Fruit fly (Drosophila melanogaster) whole organism, embryonic: ENCODE data around the gene CG34242.

Source experiments
- B-H1 ChIP-seq: fragments of 200-800 bp; sonication (Bioruptor generic); IDR thresholded peaks from 3 replicates; pipeline ENCODE4 v1.3.6; 2022; ENCODE audit warnings: missing biosample characterization, missing genetic modification characterization
- BEAF-32 ChIP-seq: fragments of 200-800 bp; sonication (Bioruptor generic); optimal IDR thresholded peaks from 3 replicates; lab custom pipeline; 2017; ENCODE audit warnings: missing biosample characterization, missing genetic modification characterization, mild to moderate bottlenecking, moderate library complexity, missing genetic modification reagents
- CG10321 ChIP-seq: fragments of 200-800 bp; sonication (Bioruptor generic); IDR thresholded peaks from 2 replicates; pipeline ENCODE4 v1.3.6; 2022; ENCODE audit warnings: missing biosample characterization, missing genetic modification characterization
- CG10543 ChIP-seq: fragments of 200-800 bp; sonication (Bioruptor generic); optimal IDR thresholded peaks from 3 replicates; lab custom pipeline; 2017; ENCODE audit warnings: missing biosample characterization, mild to moderate bottlenecking, missing genetic modification characterization, moderate library complexity
- CG11085 ChIP-seq: fragments of 200-800 bp; sonication (Bioruptor generic); IDR thresholded peaks from 2 replicates; pipeline ENCODE4 v1.3.6; 2022; ENCODE audit warnings: missing biosample characterization, missing genetic modification characterization
- CG13296 ChIP-seq: fragments of 200-800 bp; sonication (Bioruptor generic); optimal IDR thresholded peaks from 3 replicates; lab custom pipeline; 2018; ENCODE audit warnings: missing biosample characterization, mild to moderate bottlenecking, missing genetic modification characterization
- CG13775 ChIP-seq: fragments of 200-800 bp; sonication (Bioruptor generic); optimal IDR thresholded peaks from 3 replicates; lab custom pipeline; 2017; ENCODE audit warnings: missing biosample characterization, mild to moderate bottlenecking, missing genetic modification characterization
- CG14441 ChIP-seq: fragments of 200-800 bp; sonication (Bioruptor generic); IDR thresholded peaks from 2 replicates; pipeline ENCODE4 v1.3.6; 2022; ENCODE audit warnings: missing biosample characterization, missing genetic modification characterization
- CG14667 ChIP-seq: fragments of 200-800 bp; sonication (Bioruptor generic); IDR thresholded peaks from 2 replicates; pipeline ENCODE4 v1.3.6; 2022; ENCODE audit warnings: missing biosample characterization, missing genetic modification characterization
- CG14860 ChIP-seq: fragments of 200-800 bp; sonication (Bioruptor generic); IDR thresholded peaks from 3 replicates; pipeline ENCODE4 v1.3.6; 2022; ENCODE audit warnings: missing biosample characterization, missing genetic modification characterization; ENCODE audit not compliant: partially characterized antibody
- CG17328 ChIP-seq: fragments of 200-800 bp; sonication (Bioruptor generic); IDR thresholded peaks from 2 replicates; pipeline ENCODE4 v1.3.6; 2022; ENCODE audit warnings: missing biosample characterization, missing genetic modification characterization
- CG17829 ChIP-seq: fragments of 200-800 bp; optimal IDR thresholded peaks from 2 replicates; lab custom pipeline; 2019; ENCODE audit warnings: missing biosample characterization, mild to moderate bottlenecking, missing genetic modification characterization, moderate library complexity
- CG18599 ChIP-seq: fragments of 200-800 bp; sonication (Bioruptor generic); optimal IDR thresholded peaks from 3 replicates; lab custom pipeline; 2017; ENCODE audit warnings: missing biosample characterization, missing genetic modification characterization, mild to moderate bottlenecking, moderate library complexity, missing genetic modification reagents
- CG34224 ChIP-seq: fragments of 200-800 bp; sonication (Bioruptor generic); IDR thresholded peaks from 3 replicates; pipeline ENCODE4 v1.3.6; 2022; ENCODE audit warnings: missing biosample characterization, missing genetic modification characterization; ENCODE audit not compliant: partially characterized antibody
- CG4424 ChIP-seq: fragments of 200-800 bp; sonication (Bioruptor generic); optimal IDR thresholded peaks from 3 replicates; lab custom pipeline; 2016; ENCODE audit warnings: missing biosample characterization, missing genetic modification characterization
- CG4707 ChIP-seq: fragments of 200-800 bp; sonication (Bioruptor generic); optimal IDR thresholded peaks from 2 replicates; lab custom pipeline; 2018; ENCODE audit warnings: missing biosample characterization, mild to moderate bottlenecking, missing genetic modification characterization, moderate library complexity
- CG8924 ChIP-seq: fragments of 200-800 bp; optimal IDR thresholded peaks from 3 replicates; lab custom pipeline; 2019; ENCODE audit warnings: missing biosample characterization, mild to moderate bottlenecking, missing genetic modification characterization, moderate library complexity
- E2f1 ChIP-seq: fragments of 200-800 bp; sonication (Bioruptor generic); IDR thresholded peaks from 2 replicates; pipeline ENCODE4 v1.3.6; 2022; ENCODE audit warnings: missing biosample characterization, missing genetic modification characterization
- GATAe ChIP-seq: fragments of 200-800 bp; sonication (Bioruptor generic); conservative IDR thresholded peaks from 2 replicates; pipeline ENCODE4 v1.3.6; 2022; ENCODE audit warnings: missing biosample characterization, missing genetic modification characterization
- Gug ChIP-seq: fragments of 200-800 bp; sonication (Bioruptor generic); IDR thresholded peaks from 4 replicates; pipeline ENCODE4 v1.3.6; 2022; ENCODE audit warnings: missing biosample characterization, missing genetic modification characterization
- HLH54F ChIP-seq: fragments of 200-800 bp; sonication (Bioruptor generic); optimal IDR thresholded peaks from 3 replicates; lab custom pipeline; 2016; ENCODE audit warnings: missing biosample characterization, missing genetic modification characterization
- Hsf ChIP-seq: fragments of 200-800 bp; sonication (Bioruptor generic); optimal IDR thresholded peaks from 3 replicates; lab custom pipeline; 2016; ENCODE audit warnings: missing biosample characterization, missing genetic modification characterization
- NFAT ChIP-seq: fragments of 200-800 bp; sonication (Bioruptor generic); IDR thresholded peaks from 2 replicates; pipeline ENCODE4 v1.3.6; 2022; ENCODE audit warnings: missing biosample characterization, missing genetic modification characterization
- Nf-YA ChIP-seq: fragments of 200-800 bp; sonication (Bioruptor generic); IDR thresholded peaks from 2 replicates; pipeline ENCODE4 v1.3.6; 2022; ENCODE audit warnings: missing biosample characterization, missing genetic modification characterization
- Nf-YB ChIP-seq: fragments of 200-800 bp; sonication (Bioruptor generic); optimal IDR thresholded peaks from 3 replicates; lab custom pipeline; 2019; ENCODE audit warnings: missing biosample characterization, mild to moderate bottlenecking, missing genetic modification characterization, moderate library complexity
- Rx ChIP-seq: fragments of 200-800 bp; sonication (Bioruptor generic); IDR thresholded peaks from 2 replicates; pipeline ENCODE4 v1.3.6; 2022; ENCODE audit warnings: missing biosample characterization, missing genetic modification characterization
- Xbp1 ChIP-seq: fragments of 200-800 bp; sonication (Bioruptor generic); optimal IDR thresholded peaks from 3 replicates; lab custom pipeline; 2016; ENCODE audit warnings: missing biosample characterization, mild to moderate bottlenecking, missing genetic modification characterization
- ara ChIP-seq: fragments of 200-800 bp; sonication (Bioruptor generic); IDR thresholded peaks from 2 replicates; pipeline ENCODE4 v1.3.6; 2022; ENCODE audit warnings: missing biosample characterization, missing genetic modification characterization
- bcd ChIP-seq: fragments of 200-800 bp; sonication (Bioruptor generic); optimal IDR thresholded peaks from 2 replicates; lab custom pipeline; 2017; ENCODE audit warnings: missing biosample characterization, mild to moderate bottlenecking, missing genetic modification characterization
- btn ChIP-seq: fragments of 200-800 bp; sonication (Bioruptor generic); optimal IDR thresholded peaks from 2 replicates; lab custom pipeline; 2016; ENCODE audit warnings: missing biosample characterization, missing genetic modification characterization
- chinmo ChIP-seq: fragments of 200-800 bp; sonication (Bioruptor generic); IDR thresholded peaks from 4 replicates; pipeline ENCODE4 v1.3.6; 2022; ENCODE audit warnings: missing biosample characterization, missing genetic modification characterization; ENCODE audit not compliant: partially characterized antibody
- chn ChIP-seq: fragments of 200-800 bp; sonication (Bioruptor generic); optimal IDR thresholded peaks from 2 replicates; lab custom pipeline; 2016; ENCODE audit warnings: missing biosample characterization, missing genetic modification characterization
- da ChIP-seq: fragments of 200-800 bp; sonication (Bioruptor generic); optimal IDR thresholded peaks from 2 replicates; lab custom pipeline; 2016; ENCODE audit warnings: missing biosample characterization, missing genetic modification characterization
- ewg ChIP-seq: fragments of 200-800 bp; sonication (Bioruptor generic); optimal IDR thresholded peaks from 3 replicates; lab custom pipeline; 2017; ENCODE audit warnings: mild to moderate bottlenecking, missing biosample characterization, missing genetic modification reagents, missing genetic modification characterization
- gsb-n ChIP-seq: fragments of 200-800 bp; sonication (Bioruptor generic); optimal IDR thresholded peaks from 3 replicates; lab custom pipeline; 2018; ENCODE audit warnings: missing biosample characterization, mild to moderate bottlenecking, missing genetic modification characterization
- ham ChIP-seq: fragments of 200-800 bp; sonication (Bioruptor generic); IDR thresholded peaks from 2 replicates; pipeline ENCODE4 v1.3.6; 2022; ENCODE audit warnings: missing biosample characterization, missing genetic modification characterization
- jumu ChIP-seq: fragments of 200-800 bp; sonication (Bioruptor generic); optimal IDR thresholded peaks from 3 replicates; lab custom pipeline; 2016; ENCODE audit warnings: missing biosample characterization, missing genetic modification characterization
- knrl ChIP-seq: fragments of 200-800 bp; sonication (Bioruptor generic); IDR thresholded peaks from 3 replicates; pipeline ENCODE4 v1.3.6; 2022; ENCODE audit warnings: missing biosample characterization, missing genetic modification characterization; ENCODE audit not compliant: partially characterized antibody
- lbe ChIP-seq: fragments of 200-800 bp; sonication (Bioruptor generic); optimal IDR thresholded peaks from 2 replicates; lab custom pipeline; 2016; ENCODE audit warnings: missing biosample characterization, mild to moderate bottlenecking, missing genetic modification characterization
- nom ChIP-seq: fragments of 200-800 bp; sonication (Bioruptor generic); optimal IDR thresholded peaks from 2 replicates; lab custom pipeline; 2017; ENCODE audit warnings: missing biosample characterization, missing genetic modification characterization, mild to moderate bottlenecking, moderate library complexity, missing genetic modification reagents
- prd ChIP-seq, 3 experiments: fragments of >200 bp in 2 of 3; fragments of 200-800 bp in 1 of 3; sonication (Bioruptor generic) in 1 of 3; optimal IDR thresholded peaks in 2 of 3; IDR thresholded peaks in 1 of 3; 2 replicates in 2 of 3; 3 replicates in 1 of 3; pipeline versions ENCODE4 v1.3.6 to Lab custom; 2017 to 2022; ENCODE audit warnings: missing biosample characterization in 1 of 3, missing genetic modification characterization in 1 of 3
- psq ChIP-seq: fragments of 200-800 bp; sonication (Bioruptor generic); optimal IDR thresholded peaks from 2 replicates; lab custom pipeline; 2017; ENCODE audit warnings: missing biosample characterization, missing genetic modification characterization
- sens ChIP-seq: fragments of 200-800 bp; sonication (Bioruptor generic); peaks from one replicate; lab custom pipeline; 2016; ENCODE audit warnings: missing biosample characterization, missing genetic modification characterization
- sob ChIP-seq: fragments of 200-800 bp; sonication (Bioruptor generic); IDR thresholded peaks from 2 replicates; pipeline ENCODE4 v1.3.6; 2022; ENCODE audit warnings: missing biosample characterization, missing genetic modification characterization
- trem ChIP-seq: fragments of 200-800 bp; optimal IDR thresholded peaks from 3 replicates; lab custom pipeline; 2019; ENCODE audit warnings: missing biosample characterization, mild to moderate bottlenecking, missing genetic modification characterization, moderate library complexity
- unc-4 ChIP-seq: fragments of 200-800 bp; sonication (Bioruptor generic); IDR thresholded peaks from 2 replicates; pipeline ENCODE4 v1.3.6; 2022; ENCODE audit warnings: missing biosample characterization, missing genetic modification characterization; ENCODE audit not compliant: partially characterized antibody
- usp ChIP-seq: fragments of >200 bp; optimal IDR thresholded peaks from 2 replicates; lab custom pipeline; 2017; ENCODE audit warnings: missing biosample characterization, missing genetic modification characterization
- wek ChIP-seq: fragments of 200-800 bp; sonication (Bioruptor generic); optimal IDR thresholded peaks from 3 replicates; lab custom pipeline; 2018; ENCODE audit warnings: missing biosample characterization, mild to moderate bottlenecking, missing genetic modification characterization, moderate library complexity

CG34242 gene

dm6 chr3L:12503865-12504650 lies 29.7 kb upstream of the CG34242 start, which contains the start of the genes CG10646 and vih (continued):
- no peak for TF ChIP-seq ham
- TF ChIP-seq nom: peak; percentile 55
- TF ChIP-seq NFAT (GFP tag; lab: Robert Waterston, UW): peak; percentile 35; the same call in 1 of the 2 replicates
- TF ChIP-seq da (GFP tag; lab: Kevin White, UChicago): no peak
- peak; percentile 31 for TF ChIP-seq jumu (GFP tag; lab: Kevin White, UChicago)
- TF ChIP-seq prd (optimal IDR thresholded peaks at IDR 0.05; lab: Kevin White, UChicago): no peak
- peak; percentile 40; the same call in 1 of the 3 replicates for TF ChIP-seq prd (GFP tag; IDR thresholded peaks at IDR 0.05; lab: Robert Waterston, UW)
- peak; percentile 24 for TF ChIP-seq psq (GFP tag; lab: Kevin White, UChicago)
- TF ChIP-seq chn (GFP tag; lab: Kevin White, UChicago): peak; percentile 25
- peak; percentile 7; the same call in 1 of the 2 replicates for TF ChIP-seq sob (GFP tag; lab: Robert Waterston, UW)
- TF ChIP-seq CG14441 (GFP tag; lab: Robert Waterston, UW): 0 out of 2 replicates have a peak, but pooled peaks have one; percentile 6
- TF ChIP-seq CG14667 (GFP tag; lab: Robert Waterston, UW): no peak
- 0 out of 3 replicates have a peak, but pooled peaks have one; percentile 25 for TF ChIP-seq CG34224 (GFP tag; lab: Robert Waterston, UW)
- no peak; the same call in 3 of the 4 replicates for TF ChIP-seq Gug (GFP tag; lab: Robert Waterston, UW)
- TF ChIP-seq CG4424 (GFP tag; lab: Kevin White, UChicago): peak; percentile 51
- TF ChIP-seq Xbp1: peak; percentile 66
- TF ChIP-seq CG10321 (GFP tag; lab: Robert Waterston, UW): no peak
- TF ChIP-seq CG11085: no peak
- peak; percentile 65 for TF ChIP-seq CG10543 (GFP tag; lab: Kevin White, UChicago)
- peak; percentile 37 for TF ChIP-seq gsb-n (tag; lab: Kevin White, UChicago)
- no peak for TF ChIP-seq CG14860 (GFP tag; lab: Robert Waterston, UW)
- TF ChIP-seq CG13775 (GFP tag; lab: Kevin White, UChicago): peak; percentile 64
- peak; percentile 2 for TF ChIP-seq Hsf (GFP tag; lab: Kevin White, UChicago)
- no peak for TF ChIP-seq Nf-YA (GFP tag; lab: Robert Waterston, UW)
- peak; percentile 85 for TF ChIP-seq sens
- peak; percentile 50 for TF ChIP-seq BEAF-32 (GFP tag; lab: Kevin White, UChicago)
- TF ChIP-seq btn (GFP tag; lab: Kevin White, UChicago): no peak
- no peak for TF ChIP-seq CG17328 (GFP tag; lab: Robert Waterston, UW)
- TF ChIP-seq GATAe: peak; percentile 55; the same call in 1 of the 2 replicates
- TF ChIP-seq unc-4 (GFP tag; lab: Robert Waterston, UW): no peak
- TF ChIP-seq B-H1 (GFP tag; lab: Robert Waterston, UW): no peak
- 0 out of 2 replicates have a peak, but pooled peaks have one; percentile 23 for TF ChIP-seq E2f1
- TF ChIP-seq trem (tag; lab: Kevin White, UChicago): peak; percentile 96
- peak; percentile 15 for TF ChIP-seq Nf-YB (GFP tag; lab: Kevin White, UChicago)
- TF ChIP-seq HLH54F: peak; percentile 30
- TF ChIP-seq ewg (GFP tag; lab: Kevin White, UChicago): peak; percentile 27
- TF ChIP-seq chinmo: no peak
- TF ChIP-seq CG18599 (GFP tag; lab: Kevin White, UChicago): peak; percentile 50
- peak; percentile 60 for TF ChIP-seq CG13296 (GFP tag; lab: Kevin White, UChicago)
- TF ChIP-seq CG4707 (GFP tag; lab: Kevin White, UChicago): no peak
- TF ChIP-seq Rx (GFP tag; lab: Robert Waterston, UW): no peak
- 0 out of 3 replicates have a peak, but pooled peaks have one; percentile 23 for TF ChIP-seq knrl (GFP tag; lab: Robert Waterston, UW)
- no peak for TF ChIP-seq usp
- no peak for TF ChIP-seq bcd (GFP tag; lab: Kevin White, UChicago)
- peak; percentile 70 for TF ChIP-seq CG17829 (tag; lab: Kevin White, UChicago)
- peak; percentile 63 for TF ChIP-seq CG8924
- TF ChIP-seq wek (GFP tag; lab: Kevin White, UChicago): no peak
- peak; percentile 32 for TF ChIP-seq lbe (GFP tag; lab: Kevin White, UChicago)
- TF ChIP-seq ara (GFP tag; lab: Robert Waterston, UW): no peak
